Worm (Caenorhabditis elegans) whole organism, L3 larva: Measurements from ENCODE around the gene H40L08.7.

ENCODE experiments used
- aly-2 ChIP-seq: fragments of 150-350 bp; optimal IDR thresholded peaks from 2 replicates; lab custom pipeline; 2014; ENCODE audit warnings: missing biosample characterization, missing genetic modification characterization
- ceh-16 ChIP-seq: sonication (generic microtip); optimal IDR thresholded peaks from 2 replicates; lab custom pipeline; 2017; ENCODE audit warnings: missing biosample characterization, missing genetic modification characterization
- elt-1 ChIP-seq: fragments of 150-350 bp; optimal IDR thresholded peaks from 2 replicates; lab custom pipeline; 2014; ENCODE audit warnings: missing biosample characterization, missing genetic modification characterization
- fkh-2 ChIP-seq: fragments of 150-350 bp; optimal IDR thresholded peaks from 2 replicates; lab custom pipeline; 2014; ENCODE audit warnings: missing biosample characterization, missing genetic modification reagents, missing genetic modification characterization
- jun-1 ChIP-seq: fragments of 150-350 bp; optimal IDR thresholded peaks from 2 replicates; lab custom pipeline; 2014; ENCODE audit warnings: missing biosample characterization, missing genetic modification reagents, missing genetic modification characterization
- lin-39 ChIP-seq: fragments of 150-350 bp; optimal IDR thresholded peaks from 2 replicates; lab custom pipeline; 2018; ENCODE audit warnings: missing biosample characterization, missing genetic modification reagents, missing genetic modification characterization
- nhr-28 ChIP-seq: fragments of 150-350 bp; optimal IDR thresholded peaks from 2 replicates; lab custom pipeline; 2014; ENCODE audit warnings: missing biosample characterization, missing genetic modification characterization
- nhr-43 ChIP-seq: sonication (generic microtip); optimal IDR thresholded peaks from 2 replicates; lab custom pipeline; 2016; ENCODE audit warnings: mild to moderate bottlenecking, missing genetic modification characterization, missing compliant biosample characterization; ENCODE audit not compliant: poor library complexity, severe bottlenecking
- pqm-1 ChIP-seq: fragments of 150-350 bp; optimal IDR thresholded peaks from 2 replicates; lab custom pipeline; 2017; ENCODE audit warnings: missing biosample characterization, missing genetic modification characterization, inconsistent platforms
- sea-2 ChIP-seq: fragments of 150-350 bp; sonication (generic microtip); optimal IDR thresholded peaks from 4 replicates; lab custom pipeline; 2014; ENCODE audit warnings: missing biosample characterization, missing genetic modification reagents, missing genetic modification characterization
- unc-39 ChIP-seq: sonication (generic microtip); optimal IDR thresholded peaks from 4 replicates; lab custom pipeline; 2017; ENCODE audit warnings: missing biosample characterization, missing genetic modification characterization

Gene H40L08.7

ce11 chrX:15027997-15028396 lies 49.5 kb downstream of the H40L08.7 start:
- TF ChIP-seq fkh-2 (tag; lab: Kevin White, UChicago): no peak
- no peak for TF ChIP-seq unc-39 (tag; lab: Kevin White, UChicago)
- TF ChIP-seq sea-2 (GFP tag; lab: Kevin White, UChicago): no peak
- TF ChIP-seq nhr-43 (tag; lab: Kevin White, UChicago): no peak
- TF ChIP-seq aly-2 (tag; lab: Kevin White, UChicago): no peak
- TF ChIP-seq ceh-16 (tag; lab: Kevin White, UChicago): no peak

ce11 chrX:15027566-15027965 lies 50.0 kb downstream of the H40L08.7 start:
- TF ChIP-seq jun-1 (no peak), nhr-43 (tag; lab: Kevin White, UChicago) (no peak), elt-1 (peak; percentile 45), unc-39 (tag; lab: Kevin White, UChicago) (no peak), nhr-28 (no peak), lin-39 (tag; lab: Kevin White, UChicago) (peak; percentile 88), pqm-1 (tag; lab: Kevin White, UChicago) (no peak)
